Worm (Caenorhabditis elegans) whole organism, dauer: Measurements from ENCODE around the gene idpp-4.

ENCODE experiments used
- unc-62 ChIP-seq: sonication (generic microtip); optimal IDR thresholded peaks from 2 replicates; lab custom pipeline; 2017; ENCODE audit warnings: missing biosample characterization, missing genetic modification reagents, missing genetic modification characterization

The idpp-4 gene

DNA sequence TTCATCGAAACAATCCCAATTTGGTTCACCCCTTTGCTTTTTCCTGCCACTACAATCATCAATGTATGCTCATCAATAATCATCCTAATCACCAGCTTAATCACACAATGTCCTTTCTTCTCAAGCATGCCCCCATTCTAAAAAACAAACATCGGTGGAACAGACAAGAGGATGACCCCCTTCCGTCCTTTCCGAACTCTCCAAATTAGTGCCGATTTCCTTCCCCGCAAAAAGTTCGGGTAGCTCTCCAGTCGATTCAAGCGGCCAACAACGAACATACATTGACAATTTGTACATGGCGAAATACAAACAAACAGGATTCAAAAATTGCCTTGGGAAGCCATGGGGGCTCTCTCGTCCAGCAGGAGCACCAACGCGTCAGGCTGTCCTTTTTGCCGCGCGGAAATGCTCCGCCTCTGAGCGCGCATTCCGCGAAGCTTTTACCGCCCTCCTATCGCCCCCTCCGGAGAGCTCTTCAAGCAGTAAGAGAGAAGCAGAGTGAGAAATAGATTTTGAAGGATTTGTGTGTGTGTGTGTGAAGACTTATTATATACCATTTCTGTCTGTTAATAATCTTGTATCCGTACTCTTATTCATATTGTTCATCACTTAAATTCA is 4.5 kb downstream of the idpp-4 start, which contains the start of gene appg-1:
TSS of gene appg-1 (plus strand) at position 427 of the 618 bp plus-strand sequence.
- TF ChIP-seq unc-62 (GFP tag; lab: Kevin White, UChicago): no peak

DNA sequence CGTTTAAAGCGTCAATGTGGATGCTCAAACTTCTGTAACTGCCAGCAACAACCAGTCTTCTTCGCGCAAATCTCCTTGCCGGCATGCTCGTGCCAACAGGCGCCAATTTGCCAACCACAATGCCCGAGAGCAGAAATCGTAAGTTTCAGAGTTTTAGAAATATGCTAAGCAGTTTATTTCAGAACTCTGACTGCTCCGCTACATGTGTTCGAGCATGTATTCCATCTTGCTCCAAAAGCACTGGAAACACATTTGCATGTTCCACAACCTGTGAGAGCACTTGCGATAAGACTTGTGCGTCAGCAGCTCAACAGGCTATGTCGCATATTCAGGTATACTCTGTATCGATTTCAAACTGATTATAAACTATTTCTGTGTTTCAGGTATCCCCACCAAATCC is 8.5 kb downstream of the idpp-4 start:
- no peak for TF ChIP-seq unc-62 (GFP tag; lab: Kevin White, UChicago)

DNA sequence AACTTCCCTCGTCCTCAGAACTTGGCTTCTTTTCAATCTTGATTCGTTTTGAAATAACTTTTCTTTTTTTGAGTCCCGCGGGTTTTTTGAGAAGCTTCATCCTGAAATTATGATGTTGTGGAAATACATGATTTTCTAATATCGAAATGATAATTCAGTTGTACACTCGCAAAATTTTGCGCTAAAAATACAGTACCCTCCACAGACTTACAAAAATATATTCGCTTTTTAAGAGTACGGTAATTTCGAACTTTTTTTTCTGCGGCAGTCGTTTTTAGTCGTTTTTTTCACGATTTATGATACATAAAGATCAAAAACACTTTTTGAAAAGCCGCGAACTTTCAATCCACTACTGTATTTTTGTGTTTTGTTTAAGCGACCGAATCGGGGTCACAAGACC is 23.8 kb downstream of the idpp-4 start, which contains the start of gene pro-2:
TSS of gene pro-2 (minus strand) at position 101 of the 400 bp plus-strand sequence.
- TF ChIP-seq unc-62 (GFP tag; lab: Kevin White, UChicago): no peak

DNA sequence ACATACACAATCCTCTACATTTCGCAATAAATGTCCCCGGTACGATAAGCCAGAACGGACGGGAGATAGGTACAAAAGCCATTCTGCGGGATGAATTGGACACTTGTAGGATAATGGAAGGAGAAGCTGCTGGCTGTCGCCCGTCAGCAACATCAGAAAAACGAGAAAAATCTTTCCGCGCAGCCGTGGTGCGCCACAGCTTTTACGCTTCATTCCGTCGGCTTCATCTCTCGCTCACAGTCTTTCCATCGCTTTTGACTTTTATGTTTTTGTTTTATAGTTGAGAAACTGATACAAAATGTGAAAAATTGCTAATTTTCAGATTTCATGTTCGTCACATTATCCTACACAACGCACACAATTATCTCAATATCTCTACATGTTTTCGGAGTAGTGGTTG is 24.8 kb downstream of the idpp-4 start, which contains the start of gene C07E3.10:
TSS of gene C07E3.10 (plus strand) at position 301 of the 400 bp plus-strand sequence.
- TF ChIP-seq unc-62 (GFP tag; lab: Kevin White, UChicago): no peak

ce11 chrII:10349915-10350314 is 28.7 kb downstream of the idpp-4 start, which contains the start of gene stip-1:
TSS of gene stip-1 (minus strand) at chrII:10350012.
- TF ChIP-seq unc-62 (GFP tag; lab: Kevin White, UChicago): no peak

ce11 chrII:10350487-10350886 is 29.2 kb downstream of the idpp-4 start, which contains the start of gene C07E3.9:
TSS of gene C07E3.9 (plus strand) at chrII:10350756.
- TF ChIP-seq unc-62 (GFP tag; lab: Kevin White, UChicago): no peak

ce11 chrII:10351963-10352362 is 30.7 kb downstream of the idpp-4 start, which contains the start of gene C07E3.8:
TSS of gene C07E3.8 (plus strand) at chrII:10352263.
- no peak for TF ChIP-seq unc-62 (GFP tag; lab: Kevin White, UChicago)

DNA sequence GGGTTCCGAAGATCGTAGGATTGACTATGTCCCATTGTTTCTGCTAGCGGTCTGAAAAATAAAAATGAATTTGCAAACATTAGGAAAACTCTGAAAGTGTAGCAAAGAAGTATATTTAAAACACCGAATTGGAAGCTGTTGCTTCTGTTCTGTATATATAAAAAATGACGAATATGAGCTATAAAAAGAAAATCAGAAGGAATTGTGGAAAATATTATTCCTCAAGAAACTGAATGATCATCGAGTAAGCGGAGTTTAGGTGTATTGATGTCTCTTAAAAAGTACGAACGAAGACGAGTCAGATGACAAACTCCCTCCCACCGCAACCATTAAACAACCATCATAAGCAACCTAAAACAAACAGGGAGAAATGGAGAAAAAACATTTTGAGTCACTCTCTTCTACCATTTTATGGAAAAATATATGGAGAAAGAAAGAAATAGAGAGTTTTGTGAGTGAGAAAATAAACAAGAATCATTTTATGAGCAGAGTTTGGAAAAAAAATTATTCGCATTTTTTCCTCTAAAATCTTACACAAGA is 36.3 kb downstream of the idpp-4 start, which contains the start of gene C07E3.3:
TSS of gene C07E3.3 (minus strand) at position 51 of the 540 bp plus-strand sequence.
- no peak for TF ChIP-seq unc-62 (GFP tag; lab: Kevin White, UChicago)

ce11 chrII:10360487-10360886 is 39.2 kb downstream of the idpp-4 start, which contains the start of gene C07E3.4:
TSS of gene C07E3.4 (plus strand) at chrII:10360787.
- TF ChIP-seq unc-62 (GFP tag; lab: Kevin White, UChicago): no peak

DNA sequence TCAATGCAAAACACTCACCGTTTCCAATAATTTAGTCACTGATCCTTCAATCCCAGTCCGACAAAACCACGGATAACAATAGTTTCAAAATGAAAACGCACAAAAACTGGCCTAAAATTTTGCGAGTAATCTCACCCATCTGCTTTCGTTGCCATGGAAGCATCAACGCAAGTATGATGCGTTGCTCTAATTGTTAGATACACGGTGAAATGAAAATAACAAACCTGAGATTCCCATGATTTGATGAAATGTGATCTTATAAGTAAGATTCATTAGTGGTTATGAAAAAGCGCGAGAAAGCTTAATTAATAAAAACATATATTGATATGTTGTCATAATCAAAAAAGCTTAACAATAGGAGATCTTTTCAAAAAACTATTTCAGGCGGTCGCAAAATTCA is 45.9 kb downstream of the idpp-4 start, which contains the start of gene ceh-57:
TSS of gene ceh-57 (minus strand) at position 95 of the 400 bp plus-strand sequence.
- TF ChIP-seq unc-62 (GFP tag; lab: Kevin White, UChicago): no peak

DNA sequence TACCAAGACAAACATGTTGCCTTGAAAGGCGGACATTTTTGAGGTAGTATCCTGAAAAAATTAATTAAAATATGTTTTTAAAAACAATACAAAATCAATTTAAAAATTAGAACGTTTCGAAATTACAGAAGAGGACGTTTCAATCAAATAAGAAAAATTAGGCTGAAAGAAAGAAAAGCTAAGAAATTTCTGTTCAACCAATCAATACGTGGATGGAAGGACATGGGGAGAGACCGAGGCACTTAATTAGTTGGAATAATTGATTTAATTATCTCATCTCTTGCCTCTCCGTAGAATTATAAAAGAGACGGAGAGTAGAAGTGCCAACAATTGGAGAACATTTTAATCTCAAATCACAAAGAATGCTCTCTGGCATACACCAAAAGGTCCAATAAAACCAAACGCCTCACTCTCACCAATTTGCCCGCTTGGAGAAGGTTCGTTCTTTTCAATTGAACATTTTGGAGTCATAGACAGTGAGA is 48.3 kb downstream of the idpp-4 start, which contains the start of gene ceh-58:
TSS of gene ceh-58 (minus strand) at position 51 of the 482 bp plus-strand sequence.
- no peak for TF ChIP-seq unc-62 (GFP tag; lab: Kevin White, UChicago)

DNA sequence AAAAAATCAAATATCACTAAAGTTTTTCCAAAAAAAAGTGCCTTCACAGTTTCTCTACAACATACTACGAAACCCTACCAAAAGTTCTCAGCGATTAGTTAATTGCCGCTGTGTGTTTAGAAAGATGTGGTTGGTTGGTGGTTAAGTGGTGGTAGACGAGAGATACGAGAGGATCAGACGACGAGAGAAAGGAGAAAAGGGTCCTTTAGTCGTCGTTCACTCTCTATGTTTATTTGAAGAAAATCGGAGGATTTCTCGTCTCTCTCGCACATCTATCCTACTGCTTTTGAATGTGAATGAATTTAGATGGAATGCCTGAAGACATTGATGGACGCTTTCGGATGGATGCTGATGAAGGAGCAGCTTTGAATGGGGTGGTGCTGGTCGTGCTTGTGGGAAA is 49.6 kb downstream of the idpp-4 start:
- no peak for TF ChIP-seq unc-62 (GFP tag; lab: Kevin White, UChicago)

- no peak for TF ChIP-seq unc-62 (GFP tag; lab: Kevin White, UChicago)
Observed at ce11 chrII:10373016-10373415, 51.8 kb downstream of the idpp-4 start.

- TF ChIP-seq unc-62 (GFP tag; lab: Kevin White, UChicago): no peak
Observed at ce11 chrII:10373536-10374169, 52.4 kb downstream of the idpp-4 start.
